Fruit fly (Drosophila melanogaster) whole organism, embryonic: ENCODE results near the gene Phs.

Experiments
- Bgb ChIP-seq: fragments of 200-800 bp; sonication (Bioruptor generic); IDR thresholded peaks from 2 replicates; pipeline ENCODE4 v1.3.6; 2022; ENCODE audit warnings: missing biosample characterization, missing genetic modification characterization; ENCODE audit not compliant: partially characterized antibody
- Blimp-1 ChIP-seq: fragments of 200-800 bp; sonication (Bioruptor generic); optimal IDR thresholded peaks from 3 replicates; lab custom pipeline; 2018; ENCODE audit warnings: missing biosample characterization, missing genetic modification characterization, mild to moderate bottlenecking, moderate library complexity, missing genetic modification reagents
- CG10979 ChIP-seq: fragments of 200-800 bp; sonication (Bioruptor generic); optimal IDR thresholded peaks from 2 replicates; lab custom pipeline; 2018; ENCODE audit warnings: missing biosample characterization, mild to moderate bottlenecking, missing genetic modification characterization, moderate library complexity
- CG12299 ChIP-seq: fragments of 200-800 bp; sonication (Bioruptor generic); optimal IDR thresholded peaks from 2 replicates; lab custom pipeline; 2018; ENCODE audit warnings: missing biosample characterization, mild to moderate bottlenecking, missing genetic modification characterization
- CG12391 ChIP-seq: fragments of 200-800 bp; sonication (Bioruptor generic); optimal IDR thresholded peaks from 3 replicates; lab custom pipeline; 2018; ENCODE audit warnings: missing biosample characterization, mild to moderate bottlenecking, missing genetic modification characterization, moderate library complexity
- CG13287 ChIP-seq: fragments of 200-800 bp; sonication (Bioruptor generic); IDR thresholded peaks from 2 replicates; pipeline ENCODE4 v1.3.6; 2022; ENCODE audit warnings: missing biosample characterization, missing genetic modification characterization; ENCODE audit not compliant: partially characterized antibody
- CG13775 ChIP-seq: fragments of 200-800 bp; sonication (Bioruptor generic); optimal IDR thresholded peaks from 3 replicates; lab custom pipeline; 2017; ENCODE audit warnings: missing biosample characterization, mild to moderate bottlenecking, missing genetic modification characterization
- CG16813 ChIP-seq: fragments of 200-800 bp; sonication (Bioruptor generic); IDR thresholded peaks from 3 replicates; pipeline ENCODE4 v1.3.6; 2022; ENCODE audit warnings: missing biosample characterization, missing genetic modification characterization; ENCODE audit not compliant: partially characterized antibody
- CG17359 ChIP-seq: fragments of 200-800 bp; sonication (Bioruptor generic); optimal IDR thresholded peaks from 3 replicates; lab custom pipeline; 2018; ENCODE audit warnings: missing biosample characterization, mild to moderate bottlenecking, missing genetic modification characterization, moderate library complexity
- CG17385 ChIP-seq: fragments of 200-800 bp; sonication (Bioruptor generic); optimal IDR thresholded peaks from 3 replicates; lab custom pipeline; 2018; ENCODE audit warnings: missing biosample characterization, mild to moderate bottlenecking, missing genetic modification characterization
- CG18599 ChIP-seq: fragments of 200-800 bp; sonication (Bioruptor generic); optimal IDR thresholded peaks from 3 replicates; lab custom pipeline; 2017; ENCODE audit warnings: missing biosample characterization, missing genetic modification characterization, mild to moderate bottlenecking, moderate library complexity, missing genetic modification reagents
- CG30020 ChIP-seq: fragments of 200-800 bp; optimal IDR thresholded peaks from 2 replicates; lab custom pipeline; 2019; ENCODE audit warnings: missing biosample characterization, mild to moderate bottlenecking, missing genetic modification characterization, moderate library complexity
- CG6791 ChIP-seq: fragments of 200-800 bp; sonication (Bioruptor generic); IDR thresholded peaks from 3 replicates; pipeline ENCODE4 v1.3.6; 2022; ENCODE audit warnings: missing biosample characterization, missing genetic modification characterization; ENCODE audit not compliant: partially characterized antibody
- CG7963 ChIP-seq: fragments of 200-800 bp; sonication (Bioruptor generic); IDR thresholded peaks from 3 replicates; pipeline ENCODE4 v1.3.6; 2022; ENCODE audit warnings: missing biosample characterization, missing genetic modification characterization; ENCODE audit not compliant: partially characterized antibody
- Chrac-16 ChIP-seq: fragments of 200-800 bp; sonication (Bioruptor generic); optimal IDR thresholded peaks from 3 replicates; lab custom pipeline; 2016; ENCODE audit warnings: missing biosample characterization, missing genetic modification characterization
- Deaf1 ChIP-seq: fragments of 200-800 bp; optimal IDR thresholded peaks from 3 replicates; lab custom pipeline; 2019; ENCODE audit warnings: missing biosample characterization, mild to moderate bottlenecking, missing genetic modification characterization, moderate library complexity
- Dll ChIP-seq: fragments of 200-800 bp; sonication (Bioruptor generic); IDR thresholded peaks from 4 replicates; pipeline ENCODE4 v1.3.6; 2022; ENCODE audit warnings: missing biosample characterization, missing genetic modification characterization; ENCODE audit not compliant: partially characterized antibody
- Doc3 ChIP-seq: fragments of 200-800 bp; sonication (Bioruptor generic); IDR thresholded peaks from 3 replicates; pipeline ENCODE4 v1.3.6; 2022; ENCODE audit warnings: missing biosample characterization, missing genetic modification characterization; ENCODE audit not compliant: partially characterized antibody
- E2f2 ChIP-seq: fragments of 200-800 bp; sonication (Bioruptor generic); IDR thresholded peaks from 2 replicates; pipeline ENCODE4 v1.3.6; 2022; ENCODE audit warnings: missing biosample characterization, missing genetic modification characterization
- Elba2 ChIP-seq: fragments of 200-800 bp; sonication (Bioruptor generic); optimal IDR thresholded peaks from 3 replicates; lab custom pipeline; 2016; ENCODE audit warnings: missing biosample characterization, missing genetic modification characterization
- Ets97D ChIP-seq: fragments of 200-800 bp; sonication (Bioruptor generic); optimal IDR thresholded peaks from 3 replicates; lab custom pipeline; 2016; ENCODE audit warnings: missing biosample characterization, missing genetic modification characterization
- Fer2 ChIP-seq: fragments of 200-800 bp; sonication (Bioruptor generic); optimal IDR thresholded peaks from 2 replicates; lab custom pipeline; 2018; ENCODE audit warnings: missing biosample characterization, mild to moderate bottlenecking, missing genetic modification characterization, moderate library complexity
- Hmx ChIP-seq: fragments of 200-800 bp; sonication (Bioruptor generic); optimal IDR thresholded peaks from 2 replicates; lab custom pipeline; 2016; ENCODE audit warnings: missing biosample characterization, missing genetic modification characterization
- Kr ChIP-seq: fragments of 200-800 bp; sonication (Bioruptor generic); optimal IDR thresholded peaks from 2 replicates; lab custom pipeline; 2017; ENCODE audit warnings: missing biosample characterization, mild to moderate bottlenecking, missing genetic modification characterization
- Med ChIP-seq: fragments of 200-800 bp; sonication (Bioruptor generic); peaks from one replicate; lab custom pipeline; 2016; ENCODE audit warnings: missing biosample characterization, missing genetic modification characterization, mild to moderate bottlenecking, inconsistent platforms, moderate library complexity
- Spps ChIP-seq: fragments of 200-800 bp; sonication (Bioruptor generic); optimal IDR thresholded peaks from 2 replicates; lab custom pipeline; 2018; ENCODE audit warnings: missing biosample characterization, mild to moderate bottlenecking, missing genetic modification characterization
- Stat92E ChIP-seq, 3 experiments: fragments of >200 bp in 2 of 3; fragments of 200-800 bp in 1 of 3; sonication (Bioruptor generic) in 1 of 3; optimal IDR thresholded peaks; 2 replicates each; lab custom pipeline; 2017 to 2019; ENCODE audit warnings: missing biosample characterization in 3 of 3, missing genetic modification characterization in 3 of 3, mild to moderate bottlenecking in 1 of 3, moderate library complexity in 1 of 3
- amos ChIP-seq: fragments of 200-800 bp; sonication (Bioruptor generic); IDR thresholded peaks from 2 replicates; pipeline ENCODE4 v1.3.6; 2022; ENCODE audit warnings: missing biosample characterization, missing genetic modification characterization; ENCODE audit not compliant: partially characterized antibody
- aop ChIP-seq: fragments of 200-800 bp; sonication (Bioruptor generic); IDR thresholded peaks from 2 replicates; pipeline ENCODE4 v1.3.6; 2022; ENCODE audit warnings: missing biosample characterization, missing genetic modification characterization
- ato ChIP-seq: fragments of 200-800 bp; sonication (Bioruptor generic); IDR thresholded peaks from 2 replicates; pipeline ENCODE4 v1.3.6; 2022; ENCODE audit warnings: missing biosample characterization, missing genetic modification characterization; ENCODE audit not compliant: partially characterized antibody
- bab2 ChIP-seq: fragments of 200-800 bp; sonication (Bioruptor generic); optimal IDR thresholded peaks from 2 replicates; lab custom pipeline; 2016; ENCODE audit warnings: missing biosample characterization, missing genetic modification characterization
- bowl ChIP-seq: fragments of 200-800 bp; sonication (Bioruptor generic); IDR thresholded peaks from 2 replicates; pipeline ENCODE4 v1.3.6; 2022; ENCODE audit warnings: missing biosample characterization, missing genetic modification characterization
- bsh ChIP-seq, 2 experiments: fragments of 200-800 bp; sonication (Bioruptor generic); optimal IDR thresholded peaks; 2 replicates each; lab custom pipeline; 2017 to 2018; ENCODE audit warnings: mild to moderate bottlenecking in 2 of 2, missing biosample characterization in 2 of 2, missing genetic modification characterization in 2 of 2, moderate library complexity in 1 of 2
- ci ChIP-seq: fragments of 200-800 bp; sonication (Bioruptor generic); IDR thresholded peaks from 3 replicates; pipeline ENCODE4 v1.3.6; 2022; ENCODE audit warnings: missing biosample characterization, missing genetic modification characterization
- crol ChIP-seq: fragments of 200-800 bp; sonication (Bioruptor generic); IDR thresholded peaks from 2 replicates; pipeline ENCODE4 v1.3.6; 2022; ENCODE audit warnings: missing biosample characterization, missing genetic modification characterization
- hbn ChIP-seq: fragments of 200-800 bp; sonication (Bioruptor generic); IDR thresholded peaks from 2 replicates; pipeline ENCODE4 v1.3.6; 2022; ENCODE audit warnings: missing biosample characterization, missing genetic modification characterization; ENCODE audit not compliant: partially characterized antibody
- hkb ChIP-seq, 2 experiments: fragments of 200-800 bp in 1 of 2; fragments of >200 bp in 1 of 2; sonication (Bioruptor generic) in 1 of 2; IDR thresholded peaks in 1 of 2; optimal IDR thresholded peaks in 1 of 2; 2 replicates each; pipeline versions ENCODE4 v1.3.6 to Lab custom; 2017 to 2022; ENCODE audit warnings: missing biosample characterization in 1 of 2, missing genetic modification characterization in 1 of 2
- jing ChIP-seq: fragments of 200-800 bp; sonication (Bioruptor generic); optimal IDR thresholded peaks from 2 replicates; lab custom pipeline; 2018; ENCODE audit warnings: missing biosample characterization, mild to moderate bottlenecking, missing genetic modification characterization
- kay ChIP-seq: fragments of 200-800 bp; sonication (Bioruptor generic); optimal IDR thresholded peaks from 2 replicates; lab custom pipeline; 2016; ENCODE audit warnings: missing biosample characterization, missing genetic modification characterization
- kni ChIP-seq: fragments of 200-800 bp; sonication (Bioruptor generic); optimal IDR thresholded peaks from 3 replicates; lab custom pipeline; 2017; ENCODE audit warnings: mild to moderate bottlenecking, missing biosample characterization, missing genetic modification reagents, missing genetic modification characterization
- knrl ChIP-seq: fragments of 200-800 bp; sonication (Bioruptor generic); IDR thresholded peaks from 3 replicates; pipeline ENCODE4 v1.3.6; 2022; ENCODE audit warnings: missing biosample characterization, missing genetic modification characterization; ENCODE audit not compliant: partially characterized antibody
- phol ChIP-seq: fragments of 200-800 bp; sonication (Bioruptor generic); optimal IDR thresholded peaks from 3 replicates; lab custom pipeline; 2018; ENCODE audit warnings: missing biosample characterization, mild to moderate bottlenecking, missing genetic modification characterization, moderate library complexity
- pzg ChIP-seq: fragments of 200-800 bp; sonication (Bioruptor generic); optimal IDR thresholded peaks from 3 replicates; lab custom pipeline; 2018; ENCODE audit warnings: missing biosample characterization, mild to moderate bottlenecking, missing genetic modification characterization, moderate library complexity
- row ChIP-seq: fragments of 200-800 bp; sonication (Bioruptor generic); IDR thresholded peaks from 3 replicates; pipeline ENCODE4 v1.3.6; 2022; ENCODE audit warnings: missing biosample characterization, missing genetic modification characterization
- sens ChIP-seq: fragments of 200-800 bp; sonication (Bioruptor generic); peaks from one replicate; lab custom pipeline; 2016; ENCODE audit warnings: missing biosample characterization, missing genetic modification characterization
- seq ChIP-seq: fragments of 200-800 bp; sonication (Bioruptor generic); IDR thresholded peaks from 2 replicates; pipeline ENCODE4 v1.3.6; 2022; ENCODE audit warnings: missing biosample characterization, missing genetic modification characterization

The Phs gene

dm6 chr3L:15600051-15600450 is 19.6 kb upstream of the Phs start:
- 0 out of 3 replicates have a peak, but pooled peaks have one; percentile 63 for TF ChIP-seq ci
- peak; percentile 10 for TF ChIP-seq CG17385 (GFP tag; lab: Kevin White, UChicago)
- TF ChIP-seq CG10979 (tag; lab: Kevin White, UChicago), result peak; percentile 11
- 0 out of 2 replicates have a peak, but pooled peaks have one; percentile 14 for TF ChIP-seq seq (GFP tag; lab: Robert Waterston, UW)
- peak; percentile 83 for TF ChIP-seq Med
- no peak for TF ChIP-seq Kr (GFP tag; lab: Kevin White, UChicago)
- 0 out of 2 replicates have a peak, but pooled peaks have one; percentile 17 for TF ChIP-seq crol (GFP tag; lab: Robert Waterston, UW)
- TF ChIP-seq kay (GFP tag; lab: Kevin White, UChicago), result peak; percentile 15
- TF ChIP-seq phol (tag; lab: Kevin White, UChicago), result peak; percentile 8
- TF ChIP-seq bsh (GFP tag; optimal IDR thresholded peaks at IDR 0.05; lab: Kevin White, UChicago), result peak in 1 of 2 experiments; percentile 50
- no peak for TF ChIP-seq CG30020 (tag; lab: Kevin White, UChicago)
- TF ChIP-seq CG13775 (GFP tag; lab: Kevin White, UChicago), result peak; percentile 10
- TF ChIP-seq row, result peak; percentile 43; the same call in 2 of the 3 replicates
- TF ChIP-seq CG17359 (tag; lab: Kevin White, UChicago), result peak; percentile 4
- TF ChIP-seq sens (GFP tag; lab: Kevin White, UChicago), result peak; percentile 87
- peak; percentile 21 for TF ChIP-seq CG12391
- peak; percentile 1 for TF ChIP-seq Chrac-16 (GFP tag; lab: Kevin White, UChicago)
- no peak for TF ChIP-seq hkb (optimal IDR thresholded peaks at IDR 0.05; lab: Kevin White, UChicago)
- no peak for TF ChIP-seq hkb (GFP tag; IDR thresholded peaks at IDR 0.05; lab: Robert Waterston, UW)
- peak; percentile 11 for TF ChIP-seq Spps (tag; lab: Kevin White, UChicago)
- TF ChIP-seq Fer2, result no peak
- no peak for TF ChIP-seq Blimp-1 (GFP tag; lab: Kevin White, UChicago)
- TF ChIP-seq bab2 (GFP tag; lab: Kevin White, UChicago), result peak; percentile 14
- no peak for TF ChIP-seq aop (GFP tag; lab: Robert Waterston, UW)

dm6 chr3L:15604979-15605378 is 14.7 kb upstream of the Phs start:
- no peak for TF ChIP-seq Hmx (GFP tag; lab: Kevin White, UChicago)
- peak; percentile 51 for TF ChIP-seq Med

dm6 chr3L:15610109-15610508 is 9.6 kb upstream of the Phs start, which contains the start of gene CG7650:
Gene CG7650, minus strand, starts transcription at chr3L:15610386.
- TF ChIP-seq jing (GFP tag; lab: Kevin White, UChicago), result no peak
- TF ChIP-seq hbn (GFP tag; lab: Robert Waterston, UW), result peak; percentile 97
- no peak for TF ChIP-seq bowl
- TF ChIP-seq pzg (GFP tag; lab: Kevin White, UChicago), result peak; percentile 81
- TF ChIP-seq Deaf1 (tag; lab: Kevin White, UChicago), result no peak
- TF ChIP-seq Doc3 (GFP tag; lab: Robert Waterston, UW), result peak; percentile 90
- TF ChIP-seq Elba2 (GFP tag; lab: Kevin White, UChicago), result no peak
- peak; percentile 12 for TF ChIP-seq Ets97D
- peak; percentile 88 for TF ChIP-seq CG6791
- no peak for TF ChIP-seq CG30020 (tag; lab: Kevin White, UChicago)
- peak; percentile 79 for TF ChIP-seq CG7963 (GFP tag; lab: Robert Waterston, UW)
- peak; percentile 93 for TF ChIP-seq Bgb (GFP tag; lab: Robert Waterston, UW)
- peak; percentile 95 for TF ChIP-seq E2f2 (GFP tag; lab: Robert Waterston, UW)
- TF ChIP-seq ato (GFP tag; lab: Robert Waterston, UW), result peak; percentile 80
- peak in 1 of 3 experiments; percentile 65 for TF ChIP-seq Stat92E (GFP tag; optimal IDR thresholded peaks at IDR 0.05; lab: Kevin White, UChicago)
- TF ChIP-seq amos (GFP tag; lab: Robert Waterston, UW), result peak; percentile 92
- peak; percentile 97 for TF ChIP-seq CG13287 (GFP tag; lab: Robert Waterston, UW)
- peak; percentile 86 for TF ChIP-seq knrl (GFP tag; lab: Robert Waterston, UW)
- peak; percentile 96 for TF ChIP-seq Dll
- TF ChIP-seq CG16813 (GFP tag; lab: Robert Waterston, UW), result peak; percentile 77
- TF ChIP-seq CG12299 (tag; lab: Kevin White, UChicago), result no peak
- TF ChIP-seq kni (GFP tag; lab: Kevin White, UChicago), result no peak
- TF ChIP-seq CG18599 (GFP tag; lab: Kevin White, UChicago), result no peak
